Fruit fly (Drosophila melanogaster): Measurements from ENCODE around the gene CG42824.

The CG42824 gene

DNA sequence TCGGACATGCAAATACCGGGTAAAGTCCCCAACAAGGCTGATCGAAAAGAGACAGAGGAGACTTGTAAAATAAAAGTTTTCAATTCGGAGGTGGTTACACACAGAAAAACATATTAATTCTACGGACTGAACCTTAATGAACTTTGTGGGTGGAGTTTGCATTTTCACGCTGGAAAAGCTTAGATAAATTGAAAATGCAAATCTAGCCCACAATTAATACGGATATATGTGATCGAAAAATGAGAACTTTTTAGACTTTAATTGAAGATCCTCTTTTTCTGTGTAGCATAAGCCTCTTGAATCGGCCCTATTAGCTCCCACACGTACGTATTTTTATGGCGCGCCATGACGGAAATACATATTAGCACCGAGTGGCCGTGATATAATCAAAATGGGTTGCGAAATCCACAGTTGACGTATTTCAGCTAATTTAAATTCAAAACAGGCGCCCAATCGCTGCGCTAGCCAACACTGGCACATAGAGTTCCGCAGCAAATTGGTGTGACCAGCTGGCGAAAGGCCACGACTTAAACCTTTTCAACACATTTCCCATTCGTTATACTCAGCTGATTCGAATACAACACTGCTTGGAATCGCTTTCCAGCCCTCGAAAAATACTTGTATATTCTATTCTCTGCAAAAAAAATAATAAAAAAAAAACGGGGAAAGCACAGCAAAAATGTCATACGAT, 20.8 kb downstream of the CG42824 start:
- TF ChIP-seq Hr83 (GFP tag; optimal IDR thresholded peaks at IDR 0.05; ENCODE audit: poor library complexity, severe bottlenecking) (peak; percentile 94), CrebA (GFP tag; optimal IDR thresholded peaks at IDR 0.05; ENCODE audit: borderline replicate concordance) (no peak), sage (GFP tag; optimal IDR thresholded peaks at IDR 0.05) (peak; percentile 37), Abd-B (GFP tag; optimal IDR thresholded peaks at IDR 0.05) (no peak), jim (GFP tag; optimal IDR thresholded peaks at IDR 0.05) (peak; percentile 58), rgr (GFP tag; optimal IDR thresholded peaks at IDR 0.05) (peak; percentile 66), pan (optimal IDR thresholded peaks at IDR 0.05) (no peak), Mio (GFP tag; optimal IDR thresholded peaks at IDR 0.05) (no peak), OdsH (GFP tag; optimal IDR thresholded peaks at IDR 0.05) (peak; percentile 25), usp (GFP tag; optimal IDR thresholded peaks at IDR 0.05) (no peak), tai (GFP tag; optimal IDR thresholded peaks at IDR 0.05) (peak; percentile 69), foxo (GFP tag; optimal IDR thresholded peaks at IDR 0.05) (peak in 1 of 2 experiments; percentile 83), CG9705 (GFP tag; optimal IDR thresholded peaks at IDR 0.05) (peak; percentile 43), Rel (GFP tag; optimal IDR thresholded peaks at IDR 0.05) (no peak), Rel (tag; optimal IDR thresholded peaks at IDR 0.05) (peak; percentile 99), Dfd (GFP tag; optimal IDR thresholded peaks at IDR 0.05) (no peak), Myc (optimal IDR thresholded peaks at IDR 0.05) (peak; percentile 56), dmrt93B (GFP tag; optimal IDR thresholded peaks at IDR 0.05) (peak; percentile 24), dl (GFP tag; optimal IDR thresholded peaks at IDR 0.05; ENCODE audit: insufficient read depth in 1 of 2, partially characterized antibody in 2 of 2) (peak in 1 of 2 experiments; percentile 17), Hnf4 (GFP tag; optimal IDR thresholded peaks at IDR 0.05) (peak; percentile 83), lola (GFP tag; optimal IDR thresholded peaks at IDR 0.05) (no peak), h (GFP tag; optimal IDR thresholded peaks at IDR 0.05) (peak; percentile 69), fru (GFP tag; optimal IDR thresholded peaks at IDR 0.05) (peak; percentile 64), Vsx2 (GFP tag; optimal IDR thresholded peaks at IDR 0.05; ENCODE audit: partially characterized antibody) (peak; percentile 97), br (GFP tag; optimal IDR thresholded peaks at IDR 0.05) (peak; percentile 65), brk (GFP tag; optimal IDR thresholded peaks at IDR 0.05) (peak; percentile 53), HLH106 (tag; optimal IDR thresholded peaks at IDR 0.05) (peak; percentile 57), dsf (GFP tag; optimal IDR thresholded peaks at IDR 0.05; ENCODE audit: borderline replicate concordance) (peak; percentile 60), woc (GFP tag; optimal IDR thresholded peaks at IDR 0.05) (peak; percentile 2), Dif (GFP tag; optimal IDR thresholded peaks at IDR 0.05; ENCODE audit: partially characterized antibody) (no peak), Sp1 (GFP tag; optimal IDR thresholded peaks at IDR 0.05) (peak; percentile 59), CG32264 (GFP tag; optimal IDR thresholded peaks at IDR 0.05) (peak; percentile 52), N (GFP tag; optimal IDR thresholded peaks at IDR 0.05) (no peak), GATAd (GFP tag; optimal IDR thresholded peaks at IDR 0.05) (peak; percentile 30), ey (GFP tag; optimal IDR thresholded peaks at IDR 0.05) (peak; percentile 46), Jra (GFP tag; optimal IDR thresholded peaks at IDR 0.05) (peak; percentile 72), psq (GFP tag; optimal IDR thresholded peaks at IDR 0.05) (peak; percentile 30), sv (GFP tag; optimal IDR thresholded peaks at IDR 0.05) (peak; percentile 52), Hr78 (GFP tag; optimal IDR thresholded peaks at IDR 0.05) (no peak)

DNA sequence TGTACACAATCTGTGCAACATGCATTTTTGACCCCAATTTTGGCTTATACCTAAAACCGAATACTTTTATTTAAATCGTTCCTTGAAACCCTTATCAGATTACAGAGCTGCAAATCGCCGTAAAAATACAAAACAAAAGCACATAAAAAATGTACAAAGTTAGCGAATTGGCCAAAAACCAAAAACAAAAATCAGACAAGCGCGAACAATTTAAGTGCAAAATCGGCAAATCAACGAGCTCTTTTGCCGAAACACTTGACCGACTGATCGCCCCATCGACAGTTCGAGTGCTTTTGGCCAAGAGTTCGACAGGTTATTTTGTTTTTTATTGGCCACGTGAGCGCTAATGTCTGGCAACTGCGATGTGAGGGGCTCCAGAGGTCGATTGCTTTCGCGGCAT, 24.4 kb downstream of the CG42824 start:
- no peak for TF ChIP-seq foxo (GFP tag; optimal IDR thresholded peaks at IDR 0.05)
- TF ChIP-seq Dfd (GFP tag; optimal IDR thresholded peaks at IDR 0.05) = no peak
- TF ChIP-seq Sp1 (GFP tag; optimal IDR thresholded peaks at IDR 0.05) = no peak
- TF ChIP-seq Jra (GFP tag; optimal IDR thresholded peaks at IDR 0.05) = no peak
- no peak for TF ChIP-seq br (GFP tag; optimal IDR thresholded peaks at IDR 0.05)
- no peak for TF ChIP-seq sage (GFP tag; optimal IDR thresholded peaks at IDR 0.05)
- no peak for TF ChIP-seq dsf (GFP tag; optimal IDR thresholded peaks at IDR 0.05; ENCODE audit: borderline replicate concordance)
- no peak for TF ChIP-seq Vsx2 (GFP tag; optimal IDR thresholded peaks at IDR 0.05; ENCODE audit: partially characterized antibody)
- TF ChIP-seq jim (GFP tag; optimal IDR thresholded peaks at IDR 0.05) = no peak
- no peak for TF ChIP-seq Hr83 (GFP tag; optimal IDR thresholded peaks at IDR 0.05; ENCODE audit: poor library complexity, severe bottlenecking)
- no peak for TF ChIP-seq rgr (GFP tag; optimal IDR thresholded peaks at IDR 0.05)
- no peak for TF ChIP-seq Hr78 (GFP tag; optimal IDR thresholded peaks at IDR 0.05)
- TF ChIP-seq fru (GFP tag; optimal IDR thresholded peaks at IDR 0.05) = no peak
- no peak for TF ChIP-seq sv (GFP tag; optimal IDR thresholded peaks at IDR 0.05)
- TF ChIP-seq OdsH (GFP tag; optimal IDR thresholded peaks at IDR 0.05) = no peak
- no peak for TF ChIP-seq lola (GFP tag; optimal IDR thresholded peaks at IDR 0.05)
- TF ChIP-seq CG9705 (GFP tag; optimal IDR thresholded peaks at IDR 0.05) = no peak
- TF ChIP-seq dmrt93B (GFP tag; optimal IDR thresholded peaks at IDR 0.05) = no peak
- no peak for TF ChIP-seq CG32264 (GFP tag; optimal IDR thresholded peaks at IDR 0.05)
